Worm (Caenorhabditis elegans) whole organism, L3 larva: ENCODE measurements around the gene C26E6.12.

Source experiments
- R02D3.7 ChIP-seq: fragments of 150-350 bp; optimal IDR thresholded peaks from 2 replicates; lab custom pipeline; 2014; ENCODE audit warnings: missing biosample characterization, missing genetic modification characterization
- ZK546.5 ChIP-seq: sonication (generic microtip); optimal IDR thresholded peaks from 2 replicates; lab custom pipeline; 2017; ENCODE audit warnings: missing biosample characterization, missing genetic modification characterization
- aly-2 ChIP-seq: fragments of 150-350 bp; optimal IDR thresholded peaks from 2 replicates; lab custom pipeline; 2014; ENCODE audit warnings: missing biosample characterization, missing genetic modification characterization
- ceh-16 ChIP-seq: sonication (generic microtip); optimal IDR thresholded peaks from 2 replicates; lab custom pipeline; 2017; ENCODE audit warnings: missing biosample characterization, missing genetic modification characterization
- ceh-28 ChIP-seq: fragments of 150-350 bp; optimal IDR thresholded peaks from 2 replicates; lab custom pipeline; 2014; ENCODE audit warnings: missing biosample characterization, missing genetic modification reagents, missing genetic modification characterization
- ceh-82 ChIP-seq: fragments of 150-350 bp; optimal IDR thresholded peaks from 2 replicates; lab custom pipeline; 2014; ENCODE audit warnings: missing biosample characterization, missing genetic modification characterization
- ceh-9 ChIP-seq: sonication (generic microtip); optimal IDR thresholded peaks from 2 replicates; lab custom pipeline; 2018; ENCODE audit warnings: missing biosample characterization, missing genetic modification characterization
- daf-12 ChIP-seq: fragments of 150-350 bp; optimal IDR thresholded peaks from 2 replicates; lab custom pipeline; 2014; ENCODE audit warnings: missing biosample characterization, missing genetic modification reagents, missing genetic modification characterization
- egl-27 ChIP-seq: sonication (generic microtip); optimal IDR thresholded peaks from 4 replicates; lab custom pipeline; 2017; ENCODE audit warnings: missing biosample characterization, missing genetic modification reagents, missing genetic modification characterization
- egl-5 ChIP-seq: fragments of 150-350 bp; optimal IDR thresholded peaks from 2 replicates; lab custom pipeline; 2017; ENCODE audit warnings: missing biosample characterization, missing genetic modification reagents, missing genetic modification characterization, inconsistent platforms
- elt-1 ChIP-seq: fragments of 150-350 bp; optimal IDR thresholded peaks from 2 replicates; lab custom pipeline; 2014; ENCODE audit warnings: missing biosample characterization, missing genetic modification characterization
- elt-2 ChIP-seq: sonication (generic microtip); optimal IDR thresholded peaks from 2 replicates; lab custom pipeline; 2016; ENCODE audit warnings: missing genetic modification reagents, mild to moderate bottlenecking, missing genetic modification characterization, missing compliant biosample characterization
- elt-3 ChIP-seq, 3 experiments: fragments of 150-350 bp in 1 of 3; sonication (generic microtip) in 2 of 3; optimal IDR thresholded peaks; 2 replicates in 2 of 3; 4 replicates in 1 of 3; lab custom pipeline; 2014 to 2017; ENCODE audit warnings: missing biosample characterization in 3 of 3, missing genetic modification characterization in 3 of 3
- eor-1 ChIP-seq, 2 experiments: fragments of 150-350 bp; optimal IDR thresholded peaks; 2 replicates each; lab custom pipeline; 2014 to 2018; ENCODE audit warnings: missing biosample characterization in 2 of 2, missing genetic modification characterization in 2 of 2
- fkh-10 ChIP-seq: sonication (generic microtip); optimal IDR thresholded peaks from 2 replicates; lab custom pipeline; 2017; ENCODE audit warnings: missing biosample characterization, missing genetic modification reagents, missing genetic modification characterization
- fos-1 ChIP-seq: fragments of 150-350 bp; optimal IDR thresholded peaks from 2 replicates; lab custom pipeline; 2014; ENCODE audit warnings: missing biosample characterization, missing genetic modification characterization
- hmg-11 ChIP-seq: sonication (generic microtip); optimal IDR thresholded peaks from 2 replicates; lab custom pipeline; 2016; ENCODE audit warnings: missing genetic modification characterization, missing compliant biosample characterization
- jun-1 ChIP-seq: fragments of 150-350 bp; optimal IDR thresholded peaks from 2 replicates; lab custom pipeline; 2014; ENCODE audit warnings: missing biosample characterization, missing genetic modification reagents, missing genetic modification characterization
- lin-15B ChIP-seq: fragments of 150-350 bp; optimal IDR thresholded peaks from 2 replicates; lab custom pipeline; 2014; ENCODE audit warnings: missing biosample characterization, missing genetic modification characterization
- lsy-12 ChIP-seq: sonication (generic microtip); optimal IDR thresholded peaks from 2 replicates; lab custom pipeline; 2016; ENCODE audit warnings: mild to moderate bottlenecking, missing genetic modification characterization, missing compliant biosample characterization
- mdl-1 ChIP-seq: fragments of 150-350 bp; optimal IDR thresholded peaks from 2 replicates; lab custom pipeline; 2014; ENCODE audit warnings: missing biosample characterization, missing genetic modification characterization
- mml-1 ChIP-seq: fragments of 150-350 bp; sonication (generic microtip); optimal IDR thresholded peaks from 3 replicates; lab custom pipeline; 2014; ENCODE audit warnings: missing biosample characterization, missing genetic modification characterization
- nfya-1 ChIP-seq: sonication (generic microtip); optimal IDR thresholded peaks from 2 replicates; lab custom pipeline; 2017; ENCODE audit warnings: missing genetic modification characterization, mild to moderate bottlenecking, missing compliant biosample characterization, antibody characterized with exemption, moderate library complexity; ENCODE audit not compliant: insufficient read depth
- nhr-23 ChIP-seq: fragments of 150-350 bp; optimal IDR thresholded peaks from 2 replicates; lab custom pipeline; 2014; ENCODE audit warnings: missing biosample characterization, missing genetic modification reagents, missing genetic modification characterization
- nhr-237 ChIP-seq: fragments of 150-350 bp; optimal IDR thresholded peaks from 2 replicates; lab custom pipeline; 2014; ENCODE audit warnings: missing biosample characterization, missing genetic modification characterization
- nhr-43 ChIP-seq: sonication (generic microtip); optimal IDR thresholded peaks from 2 replicates; lab custom pipeline; 2016; ENCODE audit warnings: mild to moderate bottlenecking, missing genetic modification characterization, missing compliant biosample characterization; ENCODE audit not compliant: poor library complexity, severe bottlenecking
- nhr-67 ChIP-seq: fragments of 150-350 bp; optimal IDR thresholded peaks from 2 replicates; lab custom pipeline; 2014; ENCODE audit warnings: missing biosample characterization, missing genetic modification characterization
- nhr-76 ChIP-seq: fragments of 150-350 bp; sonication (generic microtip); optimal IDR thresholded peaks from 5 replicates; lab custom pipeline; 2014; ENCODE audit warnings: missing biosample characterization, missing genetic modification characterization
- nhr-77 ChIP-seq: fragments of 150-350 bp; optimal IDR thresholded peaks from 2 replicates; lab custom pipeline; 2014; ENCODE audit warnings: missing biosample characterization, missing genetic modification characterization
- pha-4 ChIP-seq: fragments of 150-350 bp; optimal IDR thresholded peaks from 2 replicates; lab custom pipeline; 2014; ENCODE audit warnings: missing biosample characterization, missing genetic modification reagents, missing genetic modification characterization
- pqm-1 ChIP-seq: fragments of 150-350 bp; optimal IDR thresholded peaks from 2 replicates; lab custom pipeline; 2017; ENCODE audit warnings: missing biosample characterization, missing genetic modification characterization, inconsistent platforms
- skn-1 ChIP-seq: fragments of 150-350 bp; optimal IDR thresholded peaks from 2 replicates; lab custom pipeline; 2014; ENCODE audit warnings: missing biosample characterization, missing genetic modification characterization
- snpc-4 ChIP-seq: fragments of 150-350 bp; optimal IDR thresholded peaks from 2 replicates; lab custom pipeline; 2014; ENCODE audit warnings: missing biosample characterization, missing genetic modification characterization
- unc-39 ChIP-seq: sonication (generic microtip); optimal IDR thresholded peaks from 4 replicates; lab custom pipeline; 2017; ENCODE audit warnings: missing biosample characterization, missing genetic modification characterization
- unc-62 ChIP-seq: fragments of 150-350 bp; sonication (generic microtip); optimal IDR thresholded peaks from 4 replicates; lab custom pipeline; 2014; ENCODE audit warnings: missing biosample characterization, missing genetic modification reagents, missing genetic modification characterization
- ztf-11 ChIP-seq: fragments of 150-350 bp; optimal IDR thresholded peaks from 2 replicates; lab custom pipeline; 2014; ENCODE audit warnings: missing biosample characterization, missing genetic modification characterization

The C26E6.12 gene

DNA sequence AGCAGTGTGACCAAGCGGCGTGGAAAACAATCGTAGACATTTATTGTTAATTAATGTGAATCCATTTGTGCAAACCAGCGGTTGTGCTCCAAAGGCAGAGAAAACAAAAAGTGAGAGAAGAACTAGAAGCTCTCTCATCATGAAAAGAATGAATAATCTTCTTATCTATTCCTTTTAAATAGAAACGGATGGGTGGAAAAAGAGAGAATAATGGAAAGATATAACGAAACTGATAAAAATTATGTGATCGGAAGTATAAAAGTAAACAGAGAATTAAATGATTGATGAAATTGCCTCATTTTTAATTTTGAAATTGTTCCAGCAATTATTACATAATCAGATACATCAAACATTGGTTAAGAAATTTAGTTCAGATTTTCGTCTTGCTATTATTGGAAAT is 48.6 kb downstream of the C26E6.12 start, which contains the start of gene clec-5:
Gene clec-5 (minus strand): TSS at position 178 of the 400 bp plus-strand sequence.
- TF ChIP-seq elt-1 (tag; lab: Kevin White, UChicago) (no peak), jun-1 (tag; lab: Kevin White, UChicago) (peak; percentile 17), elt-3 (tag; optimal IDR thresholded peaks at IDR 0.05; lab: Kevin White, UChicago) (no peak), ZK546.5 (tag; lab: Kevin White, UChicago) (no peak), lin-15B (tag; lab: Kevin White, UChicago) (no peak), egl-5 (tag; lab: Kevin White, UChicago) (no peak), nhr-43 (tag; lab: Kevin White, UChicago) (no peak), ceh-28 (tag; lab: Kevin White, UChicago) (no peak), elt-2 (tag; lab: Kevin White, UChicago) (peak; percentile 68), unc-39 (no peak), daf-12 (tag; lab: Kevin White, UChicago) (no peak), nhr-67 (tag; lab: Kevin White, UChicago) (no peak), hmg-11 (no peak), skn-1 (tag; lab: Kevin White, UChicago) (no peak), ceh-16 (tag; lab: Kevin White, UChicago) (no peak), mdl-1 (no peak), fos-1 (tag; lab: Kevin White, UChicago) (no peak), ztf-11 (tag; lab: Kevin White, UChicago) (no peak), lsy-12 (tag; lab: Kevin White, UChicago) (no peak), egl-27 (tag; lab: Kevin White, UChicago) (no peak), pha-4 (tag; lab: Kevin White, UChicago) (peak; percentile 48), mml-1 (no peak), ceh-82 (tag; lab: Kevin White, UChicago) (no peak), aly-2 (tag; lab: Kevin White, UChicago) (no peak), snpc-4 (tag; lab: Kevin White, UChicago) (no peak), nfya-1 (tag; lab: Kevin White, UChicago) (no peak), nhr-23 (tag; lab: Kevin White, UChicago) (no peak), ceh-9 (tag; lab: Kevin White, UChicago) (no peak), eor-1 (tag; optimal IDR thresholded peaks at IDR 0.05; lab: Kevin White, UChicago) (no peak), unc-62 (no peak), pqm-1 (tag; lab: Kevin White, UChicago) (peak; percentile 54), nhr-237 (no peak), fkh-10 (no peak), nhr-77 (tag; lab: Kevin White, UChicago) (no peak), nhr-76 (tag; lab: Kevin White, UChicago) (no peak)

DNA sequence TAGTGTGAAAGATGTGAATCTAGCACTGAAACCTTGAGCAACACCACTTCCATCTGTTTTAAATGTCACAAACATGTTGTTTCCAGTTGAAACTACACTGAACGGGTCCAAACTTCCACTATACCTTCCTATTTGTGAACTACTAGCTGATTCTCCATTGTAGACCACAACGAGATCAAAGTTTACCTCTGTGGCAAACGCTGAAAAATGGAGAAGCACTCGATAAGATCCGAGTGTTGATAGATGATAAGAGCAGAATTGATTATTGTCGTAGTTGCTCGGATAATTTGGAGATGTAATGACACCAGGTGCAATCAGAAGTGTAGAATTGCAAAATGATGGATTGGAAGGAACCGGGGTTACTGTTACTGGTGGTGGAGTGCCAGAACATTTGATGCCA is 50.1 kb downstream of the C26E6.12 start:
- no peak for TF ChIP-seq hmg-11
- peak; percentile 72 for TF ChIP-seq elt-2 (tag; lab: Kevin White, UChicago)
- no peak for TF ChIP-seq ZK546.5 (tag; lab: Kevin White, UChicago)
- TF ChIP-seq pqm-1 (tag; lab: Kevin White, UChicago): peak; percentile 37
- TF ChIP-seq R02D3.7: no peak
